Fruit fly (Drosophila melanogaster) whole organism, prepupa: ENCODE measurements around the gene Tnpo.

Source experiments
- CG10669 ChIP-seq: fragments of 200-800 bp; sonication (Bioruptor generic); optimal IDR thresholded peaks from 3 replicates; lab custom pipeline; 2018; ENCODE audit warnings: missing biosample characterization, mild to moderate bottlenecking, missing genetic modification characterization, moderate library complexity
- CG11294 ChIP-seq: fragments of 200-800 bp; sonication (Bioruptor generic); IDR thresholded peaks from 2 replicates; pipeline ENCODE4 v1.3.6; 2022; ENCODE audit warnings: missing biosample characterization, missing genetic modification characterization
- CG11762 ChIP-seq: fragments of 200-800 bp; sonication (Bioruptor generic); optimal IDR thresholded peaks from 3 replicates; lab custom pipeline; 2016; ENCODE audit warnings: missing biosample characterization, missing genetic modification characterization; ENCODE audit not compliant: insufficient read depth
- CG11902 ChIP-seq: fragments of 200-800 bp; sonication (Bioruptor generic); optimal IDR thresholded peaks from 3 replicates; lab custom pipeline; 2016; ENCODE audit warnings: missing biosample characterization, missing genetic modification characterization
- CG15336 ChIP-seq: fragments of 200-800 bp; sonication (Bioruptor generic); IDR thresholded peaks from 2 replicates; pipeline ENCODE4 v1.3.6; 2022; ENCODE audit warnings: missing biosample characterization, missing genetic modification characterization
- CG1621 ChIP-seq: fragments of 200-800 bp; sonication (Bioruptor generic); optimal IDR thresholded peaks from 3 replicates; lab custom pipeline; 2018; ENCODE audit warnings: missing biosample characterization, mild to moderate bottlenecking, missing genetic modification characterization
- CG3032 ChIP-seq: fragments of 200-800 bp; optimal IDR thresholded peaks from 2 replicates; lab custom pipeline; 2019; ENCODE audit warnings: missing biosample characterization, mild to moderate bottlenecking, missing genetic modification characterization, moderate library complexity
- CG31627 ChIP-seq: fragments of 200-800 bp; sonication (Bioruptor generic); optimal IDR thresholded peaks from 3 replicates; lab custom pipeline; 2016; ENCODE audit warnings: missing biosample characterization, missing genetic modification characterization
- CG34406 ChIP-seq: fragments of 200-800 bp; sonication (Bioruptor generic); optimal IDR thresholded peaks from 3 replicates; lab custom pipeline; 2016; ENCODE audit warnings: missing biosample characterization, missing genetic modification characterization
- CG3919 ChIP-seq: fragments of 200-800 bp; sonication (Bioruptor generic); optimal IDR thresholded peaks from 3 replicates; lab custom pipeline; 2016; ENCODE audit warnings: missing biosample characterization, missing genetic modification characterization
- CG4318 ChIP-seq: fragments of 200-800 bp; sonication (Bioruptor generic); optimal IDR thresholded peaks from 3 replicates; lab custom pipeline; 2017; ENCODE audit warnings: missing biosample characterization, mild to moderate bottlenecking, missing genetic modification characterization
- CG6163 ChIP-seq: fragments of 200-800 bp; sonication (Bioruptor generic); IDR thresholded peaks from 3 replicates; pipeline ENCODE4 v1.3.6; 2022; ENCODE audit warnings: missing biosample characterization, missing genetic modification characterization
- CG6276 ChIP-seq: fragments of 200-800 bp; sonication (Bioruptor generic); optimal IDR thresholded peaks from 2 replicates; lab custom pipeline; 2017; ENCODE audit warnings: missing biosample characterization, mild to moderate bottlenecking, missing genetic modification characterization
- CG6792 ChIP-seq: fragments of 200-800 bp; sonication (Bioruptor generic); optimal IDR thresholded peaks from 3 replicates; lab custom pipeline; 2016; ENCODE audit warnings: missing biosample characterization, missing genetic modification characterization
- CG6854 ChIP-seq: fragments of 200-800 bp; sonication (Bioruptor generic); optimal IDR thresholded peaks from 2 replicates; lab custom pipeline; 2017; ENCODE audit warnings: missing biosample characterization, mild to moderate bottlenecking, missing genetic modification characterization
- CG7368 ChIP-seq: fragments of 200-800 bp; sonication (Bioruptor generic); optimal IDR thresholded peaks from 3 replicates; lab custom pipeline; 2016; ENCODE audit warnings: missing biosample characterization, missing genetic modification characterization
- CG8119 ChIP-seq: fragments of 200-800 bp; sonication (Bioruptor generic); IDR thresholded peaks from 3 replicates; pipeline ENCODE4 v1.3.6; 2022; ENCODE audit warnings: missing biosample characterization, missing genetic modification characterization
- CG8319 ChIP-seq: fragments of 200-800 bp; sonication (Bioruptor generic); optimal IDR thresholded peaks from 3 replicates; lab custom pipeline; 2016; ENCODE audit warnings: missing biosample characterization, missing genetic modification characterization
- CG8632 ChIP-seq: fragments of 200-800 bp; sonication (Bioruptor generic); optimal IDR thresholded peaks from 3 replicates; lab custom pipeline; 2016; ENCODE audit warnings: missing biosample characterization, missing genetic modification characterization
- CG9139 ChIP-seq: fragments of 200-800 bp; sonication (Bioruptor generic); optimal IDR thresholded peaks from 3 replicates; lab custom pipeline; 2017; ENCODE audit warnings: missing biosample characterization, mild to moderate bottlenecking, missing genetic modification characterization
- Eip75B ChIP-seq: fragments of 200-800 bp; sonication (Bioruptor generic); optimal IDR thresholded peaks from 3 replicates; lab custom pipeline; 2016; ENCODE audit warnings: missing biosample characterization, missing genetic modification characterization
- Eip78C ChIP-seq: fragments of 200-800 bp; sonication (Bioruptor generic); peaks from one replicate; lab custom pipeline; 2016; ENCODE audit warnings: missing biosample characterization, missing genetic modification characterization
- Eip93F ChIP-seq: fragments of 200-800 bp; sonication (Bioruptor generic); optimal IDR thresholded peaks from 2 replicates; lab custom pipeline; 2016; ENCODE audit warnings: missing biosample characterization, mild to moderate bottlenecking, missing genetic modification characterization
- Ets21C ChIP-seq: fragments of 200-800 bp; sonication (Bioruptor generic); optimal IDR thresholded peaks from 3 replicates; lab custom pipeline; 2016; ENCODE audit warnings: missing biosample characterization, missing genetic modification characterization
- Ets96B ChIP-seq: fragments of 200-800 bp; optimal IDR thresholded peaks from 2 replicates; lab custom pipeline; 2019; ENCODE audit warnings: missing biosample characterization, mild to moderate bottlenecking, missing genetic modification characterization, moderate library complexity
- Gug ChIP-seq: fragments of 200-800 bp; sonication (Bioruptor generic); IDR thresholded peaks from 2 replicates; pipeline ENCODE4 v1.3.6; 2022; ENCODE audit warnings: missing biosample characterization, missing genetic modification characterization
- Hr38 ChIP-seq: sonication (Bioruptor generic); optimal IDR thresholded peaks from 2 replicates; lab custom pipeline; 2016; ENCODE audit warnings: missing biosample characterization, missing genetic modification characterization
- Hr39 ChIP-seq: fragments of 200-800 bp; sonication (Bioruptor generic); optimal IDR thresholded peaks from 2 replicates; lab custom pipeline; 2016; ENCODE audit warnings: missing biosample characterization, missing genetic modification characterization
- OdsH ChIP-seq: fragments of 200-800 bp; sonication (Bioruptor generic); optimal IDR thresholded peaks from 3 replicates; lab custom pipeline; 2016; ENCODE audit warnings: missing biosample characterization, missing genetic modification characterization
- Smox ChIP-seq: fragments of 200-800 bp; sonication (Bioruptor generic); optimal IDR thresholded peaks from 3 replicates; lab custom pipeline; 2016; ENCODE audit warnings: missing biosample characterization, missing genetic modification characterization
- Sox102F ChIP-seq: fragments of 200-800 bp; sonication (Bioruptor generic); optimal IDR thresholded peaks from 2 replicates; lab custom pipeline; 2016; ENCODE audit warnings: missing biosample characterization, mild to moderate bottlenecking, missing genetic modification characterization
- Sox15 ChIP-seq: fragments of 200-800 bp; sonication (Bioruptor generic); optimal IDR thresholded peaks from 3 replicates; lab custom pipeline; 2016; ENCODE audit warnings: missing biosample characterization, missing genetic modification characterization
- achi ChIP-seq: fragments of 200-800 bp; sonication (Bioruptor generic); optimal IDR thresholded peaks from 3 replicates; lab custom pipeline; 2016; ENCODE audit warnings: missing biosample characterization, missing genetic modification characterization
- acj6 ChIP-seq: fragments of 200-800 bp; sonication (Bioruptor generic); optimal IDR thresholded peaks from 3 replicates; lab custom pipeline; 2016; ENCODE audit warnings: missing biosample characterization, missing genetic modification characterization
- cyc ChIP-seq: fragments of 200-800 bp; sonication (Bioruptor generic); optimal IDR thresholded peaks from 3 replicates; lab custom pipeline; 2016; ENCODE audit warnings: missing biosample characterization, missing genetic modification characterization
- dac ChIP-seq: fragments of 200-800 bp; sonication (Bioruptor generic); optimal IDR thresholded peaks from 2 replicates; lab custom pipeline; 2017; ENCODE audit warnings: missing biosample characterization, mild to moderate bottlenecking, missing genetic modification characterization
- eg ChIP-seq: fragments of 200-800 bp; sonication (Bioruptor generic); IDR thresholded peaks from 3 replicates; pipeline ENCODE4 v1.3.6; 2022; ENCODE audit warnings: missing biosample characterization, missing genetic modification characterization
- esn ChIP-seq: fragments of 200-800 bp; sonication (Bioruptor generic); optimal IDR thresholded peaks from 2 replicates; lab custom pipeline; 2016; ENCODE audit warnings: missing biosample characterization, mild to moderate bottlenecking, missing genetic modification characterization, moderate library complexity
- fd59A ChIP-seq: fragments of 200-800 bp; sonication (Bioruptor generic); optimal IDR thresholded peaks from 2 replicates; lab custom pipeline; 2017; ENCODE audit warnings: missing biosample characterization, mild to moderate bottlenecking, missing genetic modification characterization, missing genetic modification reagents
- fd85E ChIP-seq: fragments of 200-800 bp; sonication (Bioruptor generic); optimal IDR thresholded peaks from 3 replicates; lab custom pipeline; 2016; ENCODE audit warnings: missing biosample characterization, missing genetic modification characterization
- fkh ChIP-seq: fragments of 200-800 bp; sonication (Bioruptor generic); optimal IDR thresholded peaks from 3 replicates; lab custom pipeline; 2017; ENCODE audit warnings: missing biosample characterization, mild to moderate bottlenecking, missing genetic modification characterization, moderate library complexity
- lz ChIP-seq: fragments of 200-800 bp; sonication (Bioruptor generic); optimal IDR thresholded peaks from 3 replicates; lab custom pipeline; 2016; ENCODE audit warnings: missing biosample characterization, missing genetic modification characterization
- net ChIP-seq: fragments of 200-800 bp; sonication (Bioruptor generic); optimal IDR thresholded peaks from 3 replicates; lab custom pipeline; 2016; ENCODE audit warnings: missing biosample characterization, missing genetic modification characterization
- pdm3 ChIP-seq: fragments of 200-800 bp; sonication (Bioruptor generic); optimal IDR thresholded peaks from 3 replicates; lab custom pipeline; 2016; ENCODE audit warnings: missing biosample characterization, missing genetic modification characterization
- salr ChIP-seq, 2 experiments: fragments of 200-800 bp; sonication (Bioruptor generic); optimal IDR thresholded peaks; 3 replicates each; lab custom pipeline; 2016 to 2018; ENCODE audit warnings: missing biosample characterization in 2 of 2, missing genetic modification characterization in 2 of 2, mild to moderate bottlenecking in 1 of 2
- svp ChIP-seq: fragments of 200-800 bp; sonication (Bioruptor generic); peaks from one replicate; lab custom pipeline; 2016; ENCODE audit warnings: missing biosample characterization, missing genetic modification characterization
- topi ChIP-seq: fragments of 200-800 bp; sonication (Bioruptor generic); optimal IDR thresholded peaks from 3 replicates; lab custom pipeline; 2016; ENCODE audit warnings: missing biosample characterization, missing genetic modification characterization

Gene Tnpo

dm6 chr3L:6181776-6182175, 11.5 kb upstream of the Tnpo start, which contains the start of gene CG10274:
Gene CG10274, minus strand, starts transcription at chr3L:6181829.
- TF ChIP-seq Sox15 (peak; percentile 74), CG6792 (peak; percentile 46), CG8319 (GFP tag; lab: Kevin White, UChicago) (peak; percentile 52), CG11902 (peak; percentile 63), fkh (peak; percentile 98), Hr39 (GFP tag; lab: Kevin White, UChicago) (peak; percentile 82), acj6 (GFP tag; lab: Kevin White, UChicago) (no peak), fd59A (GFP tag; lab: Kevin White, UChicago) (peak; percentile 34), CG3919 (GFP tag; lab: Kevin White, UChicago) (no peak), salr (GFP tag; optimal IDR thresholded peaks at IDR 0.05; lab: Kevin White, UChicago) (peak in 1 of 2 experiments; percentile 22), Ets96B (tag; lab: Kevin White, UChicago) (peak; percentile 64), lz (GFP tag; lab: Kevin White, UChicago) (peak; percentile 77), CG1621 (tag; lab: Kevin White, UChicago) (peak; percentile 33), eg (peak; percentile 36; the same call in 1 of the 3 replicates), CG31627 (GFP tag; lab: Kevin White, UChicago) (peak; percentile 82), CG3032 (tag; lab: Kevin White, UChicago) (peak; percentile 78), CG6854 (GFP tag; lab: Kevin White, UChicago) (no peak), cyc (GFP tag; lab: Kevin White, UChicago) (peak; percentile 71), CG8119 (GFP tag; lab: Robert Waterston, UW) (no peak), OdsH (no peak), esn (GFP tag; lab: Kevin White, UChicago) (peak; percentile 79), CG10669 (GFP tag; lab: Kevin White, UChicago) (no peak), Gug (GFP tag; lab: Robert Waterston, UW) (peak; percentile 43; the same call in 1 of the 2 replicates), CG6163 (GFP tag; lab: Robert Waterston, UW) (peak; percentile 42; the same call in 2 of the 3 replicates)

dm6 chr3L:6184884-6185438, 8.3 kb upstream of the Tnpo start, which contains the start of the genes D19B and CG43293:
Gene D19B, minus strand, starts transcription at chr3L:6184920.
Gene CG43293, plus strand, starts transcription at chr3L:6185189.
- TF ChIP-seq Sox15: peak; percentile 72
- peak; percentile 92 for TF ChIP-seq svp (GFP tag; lab: Kevin White, UChicago)
- TF ChIP-seq CG8119 (GFP tag; lab: Robert Waterston, UW): peak; percentile 91
- peak; percentile 74 for TF ChIP-seq Ets21C (GFP tag; lab: Kevin White, UChicago)
- peak; percentile 87 for TF ChIP-seq CG31627 (GFP tag; lab: Kevin White, UChicago)
- TF ChIP-seq achi (GFP tag; lab: Kevin White, UChicago): peak; percentile 90
- TF ChIP-seq fd59A (GFP tag; lab: Kevin White, UChicago): peak; percentile 71
- TF ChIP-seq CG8319 (GFP tag; lab: Kevin White, UChicago): peak; percentile 77
- TF ChIP-seq pdm3: peak; percentile 86
- TF ChIP-seq CG9139: peak; percentile 69
- TF ChIP-seq CG6792: peak; percentile 85
- peak; percentile 80 for TF ChIP-seq CG11294
- TF ChIP-seq CG11902: peak; percentile 68
- TF ChIP-seq CG34406 (GFP tag; lab: Kevin White, UChicago): peak; percentile 83
- TF ChIP-seq salr (GFP tag; optimal IDR thresholded peaks at IDR 0.05; lab: Kevin White, UChicago): peak; percentile 76 to 80
- TF ChIP-seq acj6 (GFP tag; lab: Kevin White, UChicago): peak; percentile 90
- peak; percentile 83 for TF ChIP-seq Ets96B (tag; lab: Kevin White, UChicago)
- TF ChIP-seq CG15336: peak; percentile 91
- TF ChIP-seq CG4318 (GFP tag; lab: Kevin White, UChicago): peak; percentile 71
- TF ChIP-seq Eip93F (GFP tag; lab: Kevin White, UChicago): peak; percentile 80
- peak; percentile 85 for TF ChIP-seq dac
- peak; percentile 51 for TF ChIP-seq fd85E (GFP tag; lab: Kevin White, UChicago)
- peak; percentile 93 for TF ChIP-seq net (GFP tag; lab: Kevin White, UChicago)
- TF ChIP-seq Sox102F: peak; percentile 88
- TF ChIP-seq CG6276 (GFP tag; lab: Kevin White, UChicago): peak; percentile 36
- peak; percentile 88 for TF ChIP-seq Eip75B
- TF ChIP-seq CG6163 (GFP tag; lab: Robert Waterston, UW): peak; percentile 91
- peak; percentile 65 for TF ChIP-seq CG6854 (GFP tag; lab: Kevin White, UChicago)
- TF ChIP-seq topi (GFP tag; lab: Kevin White, UChicago): peak; percentile 83
- TF ChIP-seq CG7368 (GFP tag; lab: Kevin White, UChicago): peak; percentile 91
- TF ChIP-seq CG1621 (tag; lab: Kevin White, UChicago): peak; percentile 86
- TF ChIP-seq Eip78C: peak; percentile 96
- TF ChIP-seq eg: peak; percentile 92
- TF ChIP-seq fkh: peak; percentile 89
- TF ChIP-seq CG11762: peak; percentile 69
- peak; percentile 82 for TF ChIP-seq CG8632 (GFP tag; lab: Kevin White, UChicago)
- TF ChIP-seq Smox (GFP tag; lab: Kevin White, UChicago): peak; percentile 83
- TF ChIP-seq Hr38 (GFP tag; lab: Kevin White, UChicago): no peak
- peak; percentile 84 for TF ChIP-seq cyc (GFP tag; lab: Kevin White, UChicago)
- TF ChIP-seq lz (GFP tag; lab: Kevin White, UChicago): peak; percentile 83
